Fruit fly (Drosophila melanogaster) whole organism, wandering third instar larva: ENCODE data around the gene bys.
A peak's percentile ranks its signal among the peaks of the same experiment; 100 is the strongest.

ENCODE experiments used
- Abd-B ChIP-seq: fragments of >200 bp; optimal IDR thresholded peaks from 2 replicates; lab custom pipeline; 2017; ENCODE audit warnings: missing biosample characterization, missing genetic modification characterization
- CG32264 ChIP-seq: fragments of 200-800 bp; sonication (Bioruptor generic); optimal IDR thresholded peaks from 2 replicates; lab custom pipeline; 2016; ENCODE audit warnings: missing biosample characterization, missing genetic modification characterization
- CG9705 ChIP-seq: fragments of 200-800 bp; sonication (Bioruptor generic); optimal IDR thresholded peaks from 2 replicates; lab custom pipeline; 2018; ENCODE audit warnings: missing biosample characterization, mild to moderate bottlenecking, missing genetic modification characterization
- CrebA ChIP-seq: fragments of 200-800 bp; sonication (Bioruptor generic); optimal IDR thresholded peaks from 2 replicates; lab custom pipeline; 2016; ENCODE audit warnings: missing biosample characterization, mild to moderate bottlenecking, missing genetic modification characterization, borderline replicate concordance
- Dfd ChIP-seq: fragments of >200 bp; optimal IDR thresholded peaks from 2 replicates; lab custom pipeline; 2017; ENCODE audit warnings: missing biosample characterization, missing genetic modification characterization
- Dif ChIP-seq: fragments of 200-275, 200-300 bp; sonication (Bioruptor generic); optimal IDR thresholded peaks from 2 replicates; lab custom pipeline; 2018; ENCODE audit warnings: missing biosample characterization, missing genetic modification characterization; ENCODE audit not compliant: partially characterized antibody
- GATAd ChIP-seq: sonication (Bioruptor generic); optimal IDR thresholded peaks from 2 replicates; lab custom pipeline; 2016; ENCODE audit warnings: missing biosample characterization, missing genetic modification characterization
- HLH106 ChIP-seq: fragments of 200-800 bp; optimal IDR thresholded peaks from 3 replicates; lab custom pipeline; 2019; ENCODE audit warnings: missing biosample characterization, mild to moderate bottlenecking, missing genetic modification characterization, moderate library complexity
- Hnf4 ChIP-seq: fragments of 200-800 bp; sonication (Bioruptor generic); optimal IDR thresholded peaks from 2 replicates; lab custom pipeline; 2016; ENCODE audit warnings: missing biosample characterization, mild to moderate bottlenecking, missing genetic modification characterization
- Hr78 ChIP-seq: fragments of >200 bp; optimal IDR thresholded peaks from 2 replicates; lab custom pipeline; 2017; ENCODE audit warnings: missing biosample characterization, missing genetic modification characterization
- Hr83 ChIP-seq: fragments of 200-300 bp; sonication (Bioruptor generic); optimal IDR thresholded peaks from 2 replicates; lab custom pipeline; 2016; ENCODE audit warnings: missing biosample characterization, mild to moderate bottlenecking, missing genetic modification characterization, moderate library complexity; ENCODE audit not compliant: poor library complexity, severe bottlenecking
- Jra ChIP-seq: sonication (Bioruptor generic); optimal IDR thresholded peaks from 2 replicates; lab custom pipeline; 2016; ENCODE audit warnings: missing biosample characterization, missing genetic modification characterization
- Mio ChIP-seq: sonication (Bioruptor generic); optimal IDR thresholded peaks from 2 replicates; lab custom pipeline; 2016; ENCODE audit warnings: missing biosample characterization, missing genetic modification characterization
- Myc ChIP-seq: fragments of >200 bp; optimal IDR thresholded peaks from 2 replicates; lab custom pipeline; 2017
- N ChIP-seq: fragments of >200 bp; optimal IDR thresholded peaks from 2 replicates; lab custom pipeline; 2018; ENCODE audit warnings: missing biosample characterization, missing external identifiers, missing genetic modification characterization
- OdsH ChIP-seq: fragments of 200-800 bp; sonication (Bioruptor generic); optimal IDR thresholded peaks from 2 replicates; lab custom pipeline; 2016; ENCODE audit warnings: missing biosample characterization, mild to moderate bottlenecking, missing genetic modification characterization
- Rel ChIP-seq, 2 experiments: fragments of 200-800 bp; sonication (Bioruptor generic) in 1 of 2; optimal IDR thresholded peaks; 2 replicates in 1 of 2; 3 replicates in 1 of 2; lab custom pipeline; 2016 to 2019; ENCODE audit warnings: mild to moderate bottlenecking in 2 of 2, missing biosample characterization in 2 of 2, missing genetic modification characterization in 2 of 2, moderate library complexity in 1 of 2
- Sp1 ChIP-seq: fragments of 200-800 bp; sonication (Bioruptor generic); optimal IDR thresholded peaks from 3 replicates; lab custom pipeline; 2019; ENCODE audit warnings: missing biosample characterization, mild to moderate bottlenecking, missing genetic modification characterization, moderate library complexity
- Vsx2 ChIP-seq: fragments of 200-300, 225-300 bp; sonication (Bioruptor generic); optimal IDR thresholded peaks from 2 replicates; lab custom pipeline; 2018; ENCODE audit warnings: missing biosample characterization, missing genetic modification characterization; ENCODE audit not compliant: partially characterized antibody
- br ChIP-seq: fragments of 200-800 bp; sonication (Bioruptor generic); optimal IDR thresholded peaks from 2 replicates; lab custom pipeline; 2016; ENCODE audit warnings: missing biosample characterization, missing genetic modification characterization
- brk ChIP-seq: fragments of 200-800 bp; sonication (Bioruptor generic); optimal IDR thresholded peaks from 2 replicates; lab custom pipeline; 2016; ENCODE audit warnings: missing biosample characterization, mild to moderate bottlenecking, missing genetic modification characterization
- dl ChIP-seq, 2 experiments: fragments of 175-275, 200-275 bp in 1 of 2; fragments of 200-275 bp in 1 of 2; sonication (Bioruptor generic); optimal IDR thresholded peaks; lab custom pipeline; 2018; ENCODE audit warnings: mild to moderate bottlenecking in 2 of 2, missing biosample characterization in 2 of 2, missing genetic modification characterization in 2 of 2, moderate library complexity in 2 of 2; ENCODE audit not compliant: partially characterized antibody in 2 of 2, insufficient read depth in 1 of 2
- dmrt93B ChIP-seq: fragments of 200-800 bp; sonication (Bioruptor generic); optimal IDR thresholded peaks from 2 replicates; lab custom pipeline; 2018; ENCODE audit warnings: missing biosample characterization, mild to moderate bottlenecking, missing genetic modification characterization
- dsf ChIP-seq: sonication (Bioruptor generic); optimal IDR thresholded peaks from 2 replicates; lab custom pipeline; 2016; ENCODE audit warnings: missing biosample characterization, missing genetic modification characterization, borderline replicate concordance
- ey ChIP-seq: fragments of 200-800 bp; sonication (Bioruptor generic); optimal IDR thresholded peaks from 2 replicates; lab custom pipeline; 2016; ENCODE audit warnings: missing biosample characterization, missing genetic modification characterization
- foxo ChIP-seq, 2 experiments: fragments of 200-800 bp; sonication (Bioruptor generic); optimal IDR thresholded peaks; 2 replicates in 1 of 2; 3 replicates in 1 of 2; lab custom pipeline; 2016 to 2017; ENCODE audit warnings: missing biosample characterization in 2 of 2, missing genetic modification characterization in 2 of 2
- fru ChIP-seq: fragments of 200-800 bp; sonication (Bioruptor generic); optimal IDR thresholded peaks from 3 replicates; lab custom pipeline; 2016; ENCODE audit warnings: missing biosample characterization, mild to moderate bottlenecking, missing genetic modification characterization
- h ChIP-seq: fragments of 200-800 bp; sonication (Bioruptor generic); optimal IDR thresholded peaks from 3 replicates; lab custom pipeline; 2016; ENCODE audit warnings: missing biosample characterization, mild to moderate bottlenecking, missing genetic modification characterization
- jim ChIP-seq: fragments of 175-275, 200-325 bp; sonication (Bioruptor generic); optimal IDR thresholded peaks from 2 replicates; lab custom pipeline; 2016; ENCODE audit warnings: missing biosample characterization, mild to moderate bottlenecking, missing genetic modification characterization
- lola ChIP-seq: fragments of >200 bp; optimal IDR thresholded peaks from 2 replicates; lab custom pipeline; 2017; ENCODE audit warnings: missing biosample characterization, missing genetic modification characterization
- pan ChIP-seq: fragments of >200 bp; optimal IDR thresholded peaks from 2 replicates; lab custom pipeline; 2017
- psq ChIP-seq: fragments of 200-800 bp; sonication (Bioruptor generic); optimal IDR thresholded peaks from 3 replicates; lab custom pipeline; 2017; ENCODE audit warnings: missing biosample characterization, mild to moderate bottlenecking, missing genetic modification characterization, moderate library complexity
- rgr ChIP-seq: fragments of 200-800 bp; sonication (Bioruptor generic); optimal IDR thresholded peaks from 3 replicates; lab custom pipeline; 2016; ENCODE audit warnings: missing biosample characterization, mild to moderate bottlenecking, missing genetic modification characterization
- sage ChIP-seq: fragments of 200-800 bp; sonication (Bioruptor generic); optimal IDR thresholded peaks from 2 replicates; lab custom pipeline; 2016; ENCODE audit warnings: missing biosample characterization, mild to moderate bottlenecking, missing genetic modification characterization
- sv ChIP-seq: fragments of 200-800 bp; sonication (Bioruptor generic); optimal IDR thresholded peaks from 3 replicates; lab custom pipeline; 2016; ENCODE audit warnings: missing biosample characterization, missing genetic modification characterization
- tai ChIP-seq: sonication (Bioruptor generic); optimal IDR thresholded peaks from 2 replicates; lab custom pipeline; 2016; ENCODE audit warnings: missing biosample characterization, missing genetic modification characterization
- usp ChIP-seq: fragments of >200 bp; optimal IDR thresholded peaks from 2 replicates; lab custom pipeline; 2017; ENCODE audit warnings: missing biosample characterization, missing genetic modification characterization
- woc ChIP-seq: sonication (Bioruptor generic); optimal IDR thresholded peaks from 2 replicates; lab custom pipeline; 2016; ENCODE audit warnings: missing biosample characterization, mild to moderate bottlenecking, missing genetic modification characterization

bys gene

dm6 chrX:7878736-7879135, 22.9 kb upstream of the bys start, which contains the start of gene Ir7d:
Ir7d (minus strand) TSS chrX:7878836.
- TF ChIP-seq GATAd, result no peak
- no peak for TF ChIP-seq sv (GFP tag; lab: Kevin White, UChicago)
- TF ChIP-seq dsf (GFP tag; lab: Kevin White, UChicago), result no peak
- TF ChIP-seq br (GFP tag; lab: Kevin White, UChicago), result no peak
- TF ChIP-seq pan (lab: Kevin White, UChicago), result no peak
- no peak for TF ChIP-seq Hr83 (GFP tag; lab: Kevin White, UChicago)
- no peak for TF ChIP-seq Sp1 (GFP tag; lab: Kevin White, UChicago)
- TF ChIP-seq Dif (GFP tag; lab: Kevin White, UChicago), result no peak
- no peak for TF ChIP-seq Abd-B
- no peak for TF ChIP-seq Jra (GFP tag; lab: Kevin White, UChicago)
- no peak for TF ChIP-seq dmrt93B (GFP tag; lab: Kevin White, UChicago)
- no peak for TF ChIP-seq jim (GFP tag; lab: Kevin White, UChicago)
- no peak for TF ChIP-seq woc (GFP tag; lab: Kevin White, UChicago)
- no peak for TF ChIP-seq Myc (lab: Kevin White, UChicago)
- no peak for TF ChIP-seq Hr78 (GFP tag; lab: Kevin White, UChicago)

dm6 chrX:7881579-7881978, 20.1 kb upstream of the bys start, which contains the start of gene Ir7e:
Ir7e (minus strand) TSS chrX:7881679.
- TF ChIP-seq Hnf4 (GFP tag; lab: Kevin White, UChicago) (no peak), CG32264 (no peak), h (no peak), Jra (GFP tag; lab: Kevin White, UChicago) (no peak)

- TF ChIP-seq Jra (GFP tag; lab: Kevin White, UChicago) (no peak), dmrt93B (GFP tag; lab: Kevin White, UChicago) (no peak), fru (GFP tag; lab: Kevin White, UChicago) (no peak), N (no peak), HLH106 (tag; lab: Kevin White, UChicago) (no peak), Mio (GFP tag; lab: Kevin White, UChicago) (no peak), br (GFP tag; lab: Kevin White, UChicago) (no peak), usp (GFP tag; lab: Kevin White, UChicago) (no peak), CG32264 (no peak), woc (GFP tag; lab: Kevin White, UChicago) (no peak), CG9705 (no peak), tai (GFP tag; lab: Kevin White, UChicago) (no peak), Abd-B (no peak), jim (GFP tag; lab: Kevin White, UChicago) (no peak), Dfd (GFP tag; lab: Kevin White, UChicago) (no peak), dsf (GFP tag; lab: Kevin White, UChicago) (no peak), Hr78 (GFP tag; lab: Kevin White, UChicago) (no peak), sv (GFP tag; lab: Kevin White, UChicago) (no peak)
These were observed 17.8 kb upstream of the bys start, which contains the start of gene Ir7f for dm6 chrX:7883926-7884325. Ir7f (minus strand) TSS chrX:7884026.

- TF ChIP-seq Jra (GFP tag; lab: Kevin White, UChicago), result no peak
- TF ChIP-seq sage, result no peak
- TF ChIP-seq Myc (lab: Kevin White, UChicago), result no peak
These were observed 17.3 kb upstream of the bys start, which contains the start of gene Ir7g for dm6 chrX:7884360-7884759. Ir7g (plus strand) TSS chrX:7884660.

dm6 chrX:7888386-7889024, 13.2 kb upstream of the bys start, which contains the start of gene Acat1:
Acat1 (minus strand) TSS chrX:7888785.
- TF ChIP-seq CG32264 (peak; percentile 59), Hr83 (GFP tag; lab: Kevin White, UChicago) (peak; percentile 39), OdsH (GFP tag; lab: Kevin White, UChicago) (peak; percentile 81), foxo (GFP tag; optimal IDR thresholded peaks at IDR 0.05; lab: Kevin White, UChicago) (peak in 1 of 2 experiments; percentile 90), sv (GFP tag; lab: Kevin White, UChicago) (peak; percentile 34), tai (GFP tag; lab: Kevin White, UChicago) (no peak), Abd-B (no peak), pan (lab: Kevin White, UChicago) (no peak), Hnf4 (GFP tag; lab: Kevin White, UChicago) (peak; percentile 91), GATAd (peak; percentile 52), fru (GFP tag; lab: Kevin White, UChicago) (peak; percentile 87), Jra (GFP tag; lab: Kevin White, UChicago) (peak; percentile 86), lola (GFP tag; lab: Kevin White, UChicago) (no peak), Dfd (GFP tag; lab: Kevin White, UChicago) (no peak), brk (GFP tag; lab: Kevin White, UChicago) (no peak), ey (GFP tag; lab: Kevin White, UChicago) (peak; percentile 83), Rel (GFP tag; optimal IDR thresholded peaks at IDR 0.05; lab: Kevin White, UChicago) (no peak), Rel (tag; optimal IDR thresholded peaks at IDR 0.05; lab: Kevin White, UChicago) (no peak), rgr (GFP tag; lab: Kevin White, UChicago) (peak; percentile 89), HLH106 (tag; lab: Kevin White, UChicago) (peak; percentile 69), Vsx2 (no peak), usp (GFP tag; lab: Kevin White, UChicago) (no peak), dl (GFP tag; optimal IDR thresholded peaks at IDR 0.05; lab: Kevin White, UChicago; ENCODE audit: insufficient read depth in 1 of 2, partially characterized antibody in 2 of 2) (no peak), psq (GFP tag; lab: Kevin White, UChicago) (peak; percentile 80), CrebA (GFP tag; lab: Kevin White, UChicago) (no peak)
